Worm (Caenorhabditis elegans): ENCODE data around the gene piga-1.

Gene piga-1

DNA sequence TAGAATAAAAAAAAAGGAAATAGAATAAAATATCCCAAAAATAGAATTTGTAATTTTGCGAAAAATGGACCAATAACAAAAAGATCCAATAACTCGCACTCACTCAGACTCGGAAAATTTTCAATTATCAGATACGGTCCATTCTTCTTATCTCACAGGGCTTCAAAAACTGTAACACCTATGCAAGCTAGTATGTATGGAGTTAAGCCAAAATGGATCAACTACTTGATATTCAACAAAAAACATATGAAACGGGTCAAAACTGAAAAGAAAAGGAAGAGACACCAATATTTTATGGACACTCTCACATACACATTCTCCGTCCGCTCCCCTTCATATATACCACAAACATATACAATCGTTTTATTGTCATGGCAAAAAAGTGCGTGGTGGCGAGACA lies 24.1 kb upstream of the piga-1 start, which contains the start of gene C34C6.9:
TSS of gene C34C6.9 (plus strand) at position 301 of the 400 bp plus-strand sequence.
- TF ChIP-seq ref-1 (GFP tag; conservative IDR thresholded peaks at IDR 0.05) = no peak
- no peak for TF ChIP-seq ztf-29 (GFP tag; IDR thresholded peaks at IDR 0.05)
- TF ChIP-seq cog-1 (tag; optimal IDR thresholded peaks at IDR 0.05) = no peak
- no peak for TF ChIP-seq flt-1 (GFP tag; IDR thresholded peaks at IDR 0.05)
- no peak for TF ChIP-seq T22C8.4 (GFP tag; IDR thresholded peaks at IDR 0.05)
- TF ChIP-seq med-1 (GFP tag; optimal IDR thresholded peaks at IDR 0.05; ENCODE audit: insufficient read depth) = no peak
- no peak for TF ChIP-seq ztf-23 (GFP tag; IDR thresholded peaks at IDR 0.05)
- no peak for TF ChIP-seq klf-2 (GFP tag; conservative IDR thresholded peaks at IDR 0.05)
- no peak for TF ChIP-seq tab-1 (GFP tag; IDR thresholded peaks at IDR 0.05)

DNA sequence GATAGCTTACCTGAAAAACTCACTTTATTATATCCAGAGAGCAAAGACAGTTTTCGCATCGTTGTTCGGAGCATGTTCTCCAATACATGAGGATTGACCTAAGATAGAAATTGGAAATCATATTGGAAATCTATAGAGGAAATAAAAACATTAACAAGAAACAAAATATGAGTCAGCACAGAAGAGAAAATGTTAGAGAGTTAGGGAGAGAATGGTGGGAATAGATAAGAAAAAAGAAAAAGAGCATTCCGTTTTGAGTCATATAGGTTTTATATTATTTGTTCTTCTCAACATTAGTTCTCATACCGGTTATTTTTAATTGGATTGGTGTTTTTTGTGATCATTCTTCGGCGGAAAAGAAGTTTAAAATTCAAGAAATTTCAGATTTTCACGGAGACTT lies 23.3 kb upstream of the piga-1 start, which contains the start of gene hgap-2:
TSS of gene hgap-2 (minus strand) at position 101 of the 400 bp plus-strand sequence.
- no peak for TF ChIP-seq tab-1 (GFP tag; IDR thresholded peaks at IDR 0.05)
- TF ChIP-seq med-1 (GFP tag; optimal IDR thresholded peaks at IDR 0.05; ENCODE audit: insufficient read depth) = no peak
- TF ChIP-seq klf-2 (GFP tag; conservative IDR thresholded peaks at IDR 0.05) = no peak
- TF ChIP-seq flt-1 (GFP tag; IDR thresholded peaks at IDR 0.05) = no peak
- no peak for TF ChIP-seq cog-1 (tag; optimal IDR thresholded peaks at IDR 0.05)
- TF ChIP-seq ztf-23 (GFP tag; IDR thresholded peaks at IDR 0.05) = no peak
- TF ChIP-seq ztf-29 (GFP tag; IDR thresholded peaks at IDR 0.05) = no peak
- no peak for TF ChIP-seq T22C8.4 (GFP tag; IDR thresholded peaks at IDR 0.05)
- TF ChIP-seq ref-1 (GFP tag; conservative IDR thresholded peaks at IDR 0.05) = no peak

DNA sequence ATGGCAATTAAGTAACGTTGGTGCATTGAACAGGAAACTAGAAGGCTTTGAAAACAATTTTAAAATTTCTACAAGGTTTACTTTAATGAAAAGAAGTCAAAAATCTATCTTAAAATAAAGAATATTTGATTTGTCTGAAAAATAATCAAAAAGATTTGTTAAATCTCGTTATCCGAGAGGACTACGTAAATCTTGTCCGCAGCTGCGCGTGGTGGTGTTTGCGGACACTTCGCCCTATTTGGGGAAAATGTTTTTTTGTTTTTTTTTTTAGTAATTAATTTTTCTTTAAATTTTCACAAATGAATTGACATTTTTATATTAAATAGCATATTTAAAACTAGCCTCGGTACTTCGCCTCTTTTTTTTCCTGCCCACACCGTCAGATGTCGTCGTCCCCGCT lies 22.4 kb upstream of the piga-1 start:
- TF ChIP-seq T22C8.4 (GFP tag; IDR thresholded peaks at IDR 0.05) (no peak), tab-1 (GFP tag; IDR thresholded peaks at IDR 0.05) (no peak), cog-1 (tag; optimal IDR thresholded peaks at IDR 0.05) (no peak), ref-1 (GFP tag; conservative IDR thresholded peaks at IDR 0.05) (no peak)

DNA sequence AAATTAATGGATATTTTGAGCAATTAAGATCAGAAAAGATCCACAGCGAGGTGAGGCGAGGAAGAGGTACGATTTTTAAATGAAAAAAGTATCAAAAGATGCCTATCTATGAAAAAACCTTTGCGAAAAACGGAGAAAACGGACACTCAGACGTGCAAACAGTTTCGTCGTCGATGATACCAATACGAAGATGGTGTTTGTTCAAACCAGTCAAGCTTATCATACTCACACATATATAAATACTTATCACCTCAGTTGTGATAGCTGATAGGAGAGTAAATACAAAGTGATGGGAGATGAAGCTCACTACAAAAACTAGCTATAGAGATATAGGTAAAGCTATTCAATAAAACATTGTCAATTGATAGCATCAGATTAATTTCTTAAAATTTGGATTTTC lies 18.3 kb upstream of the piga-1 start:
- TF ChIP-seq med-1 (GFP tag; optimal IDR thresholded peaks at IDR 0.05; ENCODE audit: insufficient read depth) (no peak), tab-1 (GFP tag; IDR thresholded peaks at IDR 0.05) (no peak), ztf-29 (GFP tag; IDR thresholded peaks at IDR 0.05) (no peak), ref-1 (GFP tag; conservative IDR thresholded peaks at IDR 0.05) (no peak), ztf-23 (GFP tag; IDR thresholded peaks at IDR 0.05) (no peak)

DNA sequence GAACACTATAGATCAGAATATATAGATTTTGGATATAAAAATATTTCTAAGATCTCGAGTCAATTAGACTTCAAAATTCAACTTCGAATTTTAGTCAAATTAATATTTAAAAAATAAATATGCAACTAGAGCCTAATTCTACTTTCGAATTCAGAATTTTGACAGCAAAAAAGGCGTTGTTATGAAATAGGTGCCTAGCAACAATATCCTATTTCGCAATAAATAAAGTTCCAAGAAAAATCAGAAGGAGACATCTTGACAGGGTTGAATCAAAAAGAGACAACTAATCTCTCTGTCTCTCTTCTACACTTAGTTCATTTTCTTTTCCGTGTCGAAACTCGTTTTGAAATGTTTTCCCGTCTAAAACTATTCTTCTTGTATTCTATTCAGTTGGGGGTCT lies 13.9 kb upstream of the piga-1 start:
- TF ChIP-seq med-1 (GFP tag; optimal IDR thresholded peaks at IDR 0.05; ENCODE audit: insufficient read depth) = no peak
- TF ChIP-seq flt-1 (GFP tag; IDR thresholded peaks at IDR 0.05) = no peak

DNA sequence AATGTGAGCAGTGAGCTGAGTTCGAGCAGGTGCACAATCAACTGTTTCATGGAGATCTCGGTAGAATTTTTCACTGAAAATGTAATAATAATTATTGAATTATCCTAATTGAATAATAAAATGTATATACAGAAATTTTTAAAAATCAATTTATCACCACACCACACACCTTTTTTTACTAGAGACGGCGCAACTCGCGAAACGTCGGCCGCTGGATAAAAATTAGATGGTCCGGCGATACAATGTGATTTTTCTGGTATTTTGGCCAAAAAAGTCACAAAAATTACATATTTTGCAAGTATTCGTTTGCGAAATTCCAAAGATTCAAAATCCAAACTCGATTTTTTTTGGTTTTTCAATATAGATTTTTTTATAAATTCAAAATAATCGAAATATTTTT lies 9.3 kb upstream of the piga-1 start:
- no peak for TF ChIP-seq tab-1 (GFP tag; IDR thresholded peaks at IDR 0.05)
- TF ChIP-seq ztf-29 (GFP tag; IDR thresholded peaks at IDR 0.05) = no peak
- no peak for TF ChIP-seq ref-1 (GFP tag; conservative IDR thresholded peaks at IDR 0.05)
- TF ChIP-seq T22C8.4 (GFP tag; IDR thresholded peaks at IDR 0.05) = no peak
- no peak for TF ChIP-seq klf-2 (GFP tag; conservative IDR thresholded peaks at IDR 0.05)
- TF ChIP-seq cog-1 (tag; optimal IDR thresholded peaks at IDR 0.05) = no peak
- no peak for TF ChIP-seq flt-1 (GFP tag; IDR thresholded peaks at IDR 0.05)
- TF ChIP-seq med-1 (GFP tag; optimal IDR thresholded peaks at IDR 0.05; ENCODE audit: insufficient read depth) = no peak
- TF ChIP-seq ztf-23 (GFP tag; IDR thresholded peaks at IDR 0.05) = no peak

DNA sequence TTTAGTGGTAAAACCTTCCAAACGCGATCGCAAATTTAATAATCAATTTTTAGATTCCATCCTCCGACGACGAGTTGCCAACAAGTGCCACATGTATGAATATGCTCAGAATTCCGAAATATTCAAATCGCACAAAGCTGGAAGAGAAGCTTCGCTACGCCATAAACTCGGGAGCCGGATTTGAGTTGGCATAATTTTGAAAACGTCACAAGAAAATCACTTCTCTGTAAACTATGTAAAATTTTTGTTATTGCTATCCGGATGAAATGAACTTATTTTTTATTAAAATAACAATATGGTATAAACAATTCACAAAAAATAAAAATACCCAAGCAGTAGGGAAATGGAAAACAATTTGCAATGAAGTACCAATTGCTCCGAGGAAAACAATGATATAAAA lies 7.4 kb upstream of the piga-1 start:
- TF ChIP-seq tab-1 (GFP tag; IDR thresholded peaks at IDR 0.05) (no peak), ref-1 (GFP tag; conservative IDR thresholded peaks at IDR 0.05) (no peak), T22C8.4 (GFP tag; IDR thresholded peaks at IDR 0.05) (no peak), klf-2 (GFP tag; conservative IDR thresholded peaks at IDR 0.05) (no peak), ztf-29 (GFP tag; IDR thresholded peaks at IDR 0.05) (no peak), med-1 (GFP tag; optimal IDR thresholded peaks at IDR 0.05; ENCODE audit: insufficient read depth) (no peak)

DNA sequence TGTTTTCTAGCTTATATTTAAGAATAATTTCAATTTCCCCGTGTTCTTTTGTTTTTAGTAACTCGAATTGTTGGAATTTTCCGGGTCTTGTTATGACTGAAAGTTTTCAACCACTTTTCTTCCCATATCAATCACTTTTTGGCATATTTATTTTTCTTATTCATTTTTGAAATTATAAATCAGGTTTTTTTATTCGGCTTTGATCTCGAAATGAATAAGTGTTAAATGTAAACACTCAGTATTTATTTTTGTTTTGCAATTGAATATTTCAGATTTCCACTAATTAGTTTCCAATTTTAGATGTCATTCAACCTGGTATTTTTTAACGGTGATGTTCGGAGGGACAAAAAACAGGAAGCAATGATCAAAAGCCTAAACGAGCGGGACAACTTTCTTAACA lies 3.0 kb upstream of the piga-1 start, which contains the start of gene etc-1:
TSS of gene etc-1 (plus strand) at position 301 of the 400 bp plus-strand sequence.
- no peak for TF ChIP-seq ztf-23 (GFP tag; IDR thresholded peaks at IDR 0.05)

DNA sequence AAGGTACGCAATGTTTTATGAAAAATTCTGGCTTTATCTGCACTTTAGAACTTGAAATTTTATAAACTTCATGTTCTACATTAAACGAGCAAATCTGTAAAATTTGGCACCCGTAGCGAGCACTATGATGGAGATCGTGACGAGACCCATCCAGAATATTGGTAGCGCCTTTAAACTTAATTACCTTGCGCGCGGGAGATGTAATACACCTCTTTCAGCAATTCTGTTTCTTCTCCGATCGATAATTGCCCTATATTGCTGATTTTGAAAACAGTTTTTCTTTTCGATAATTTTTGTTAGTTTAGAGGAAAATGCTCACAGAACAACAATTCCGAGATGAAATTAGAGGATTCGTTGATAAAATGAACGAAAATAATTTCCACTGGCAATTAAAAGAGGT lies 2.7 kb downstream of the piga-1 start, which contains the start of gene atg-10:
TSS of gene atg-10 (plus strand) at position 301 of the 400 bp plus-strand sequence.
- no peak for TF ChIP-seq ref-1 (GFP tag; conservative IDR thresholded peaks at IDR 0.05)
- TF ChIP-seq med-1 (GFP tag; optimal IDR thresholded peaks at IDR 0.05; ENCODE audit: insufficient read depth) = no peak
- TF ChIP-seq T22C8.4 (GFP tag; IDR thresholded peaks at IDR 0.05) = no peak
- no peak for TF ChIP-seq tab-1 (GFP tag; IDR thresholded peaks at IDR 0.05)
- TF ChIP-seq klf-2 (GFP tag; conservative IDR thresholded peaks at IDR 0.05) = no peak
- TF ChIP-seq ztf-23 (GFP tag; IDR thresholded peaks at IDR 0.05) = no peak
- no peak for TF ChIP-seq ztf-29 (GFP tag; IDR thresholded peaks at IDR 0.05)
- no peak for TF ChIP-seq flt-1 (GFP tag; IDR thresholded peaks at IDR 0.05)
- no peak for TF ChIP-seq cog-1 (tag; optimal IDR thresholded peaks at IDR 0.05)

DNA sequence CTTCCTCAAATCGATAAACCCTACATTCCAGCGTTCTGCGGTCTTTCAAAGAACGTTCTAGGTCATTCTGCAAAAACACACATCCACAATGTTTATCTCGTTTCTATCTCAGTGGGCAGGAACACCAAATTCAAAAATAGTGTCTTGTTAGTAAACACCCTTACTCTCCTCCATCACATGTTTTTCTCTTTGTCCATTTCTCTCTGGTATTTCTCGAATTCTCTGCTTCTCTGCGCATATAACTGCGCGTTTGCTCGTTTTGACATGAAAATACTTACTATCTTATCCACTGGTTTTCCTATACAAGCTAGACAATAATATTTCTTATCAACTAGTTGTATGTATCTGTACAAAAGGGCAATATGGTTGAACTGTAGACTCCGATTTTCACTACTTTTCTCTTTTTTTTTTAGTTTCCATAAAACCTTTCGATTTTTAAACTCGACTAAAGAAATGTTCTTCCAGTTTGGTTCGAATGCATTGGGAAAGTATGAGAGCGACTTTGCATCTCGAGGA lies 10.8 kb downstream of the piga-1 start, which contains the start of gene pyr-1:
TSS of gene pyr-1 (plus strand) at position 466 of the 516 bp plus-strand sequence.
- TF ChIP-seq ztf-23 (GFP tag; IDR thresholded peaks at IDR 0.05) = no peak
- no peak for TF ChIP-seq ref-1 (GFP tag; conservative IDR thresholded peaks at IDR 0.05)
- no peak for TF ChIP-seq flt-1 (GFP tag; IDR thresholded peaks at IDR 0.05)
- TF ChIP-seq cog-1 (tag; optimal IDR thresholded peaks at IDR 0.05) = no peak
- no peak for TF ChIP-seq T22C8.4 (GFP tag; IDR thresholded peaks at IDR 0.05)
- TF ChIP-seq klf-2 (GFP tag; conservative IDR thresholded peaks at IDR 0.05) = no peak
- no peak for TF ChIP-seq tab-1 (GFP tag; IDR thresholded peaks at IDR 0.05)
- TF ChIP-seq ztf-29 (GFP tag; IDR thresholded peaks at IDR 0.05) = no peak
- no peak for TF ChIP-seq med-1 (GFP tag; optimal IDR thresholded peaks at IDR 0.05; ENCODE audit: insufficient read depth)
